Fruit fly (Drosophila melanogaster) whole organism, embryonic: Measurements from ENCODE around the gene Arc42.

ENCODE experiments used
- CG13287 ChIP-seq: fragments of 200-800 bp; sonication (Bioruptor generic); IDR thresholded peaks from 2 replicates; pipeline ENCODE4 v1.3.6; 2022; ENCODE audit warnings: missing biosample characterization, missing genetic modification characterization; ENCODE audit not compliant: partially characterized antibody
- CG2116 ChIP-seq: fragments of 200-800 bp; sonication (Bioruptor generic); optimal IDR thresholded peaks from 3 replicates; lab custom pipeline; 2018; ENCODE audit warnings: missing biosample characterization, mild to moderate bottlenecking, missing genetic modification characterization
- CG31365 ChIP-seq: fragments of 200-800 bp; sonication (Bioruptor generic); optimal IDR thresholded peaks from 2 replicates; lab custom pipeline; 2018; ENCODE audit warnings: missing biosample characterization, mild to moderate bottlenecking, missing genetic modification characterization
- Neu2 ChIP-seq: fragments of 200-800 bp; sonication (Bioruptor generic); optimal IDR thresholded peaks from 3 replicates; lab custom pipeline; 2016; ENCODE audit warnings: missing biosample characterization, missing genetic modification characterization, borderline replicate concordance
- Oli ChIP-seq: fragments of 200-800 bp; sonication (Bioruptor generic); optimal IDR thresholded peaks from 2 replicates; lab custom pipeline; 2018; ENCODE audit warnings: missing biosample characterization, mild to moderate bottlenecking, missing genetic modification characterization, moderate library complexity
- Sin3A ChIP-seq: fragments of >200 bp; optimal IDR thresholded peaks from 2 replicates; lab custom pipeline; 2018
- btn ChIP-seq: fragments of 200-800 bp; sonication (Bioruptor generic); optimal IDR thresholded peaks from 2 replicates; lab custom pipeline; 2016; ENCODE audit warnings: missing biosample characterization, missing genetic modification characterization
- cad ChIP-seq: fragments of >200 bp; optimal IDR thresholded peaks from 2 replicates; lab custom pipeline; 2017; ENCODE audit warnings: missing biosample characterization, missing genetic modification characterization
- da ChIP-seq: fragments of 200-800 bp; sonication (Bioruptor generic); optimal IDR thresholded peaks from 2 replicates; lab custom pipeline; 2016; ENCODE audit warnings: missing biosample characterization, missing genetic modification characterization
- eyg ChIP-seq: fragments of 200-800 bp; sonication (Bioruptor generic); optimal IDR thresholded peaks from 3 replicates; lab custom pipeline; 2016; ENCODE audit warnings: missing biosample characterization, missing genetic modification characterization
- psq ChIP-seq: fragments of 200-800 bp; sonication (Bioruptor generic); optimal IDR thresholded peaks from 2 replicates; lab custom pipeline; 2017; ENCODE audit warnings: missing biosample characterization, missing genetic modification characterization
- sim ChIP-seq: fragments of 200-800 bp; sonication (Bioruptor generic); IDR thresholded peaks from 2 replicates; pipeline ENCODE4 v1.3.6; 2022; ENCODE audit warnings: missing biosample characterization, missing genetic modification characterization

dm6 chr3R:19892046-19892445, 14.5 kb downstream of the Arc42 start:
- TF ChIP-seq Sin3A (lab: Kevin White, UChicago) (no peak), psq (GFP tag; lab: Kevin White, UChicago) (no peak), CG2116 (GFP tag; lab: Kevin White, UChicago) (no peak), Neu2 (GFP tag; lab: Kevin White, UChicago) (peak; percentile 31), eyg (GFP tag; lab: Kevin White, UChicago) (peak; percentile 39), da (GFP tag; lab: Kevin White, UChicago) (no peak), cad (GFP tag; lab: Kevin White, UChicago) (no peak), Oli (tag; lab: Kevin White, UChicago) (peak; percentile 77), btn (GFP tag; lab: Kevin White, UChicago) (peak; percentile 51), sim (no peak), CG31365 (tag; lab: Kevin White, UChicago) (peak; percentile 37), CG13287 (peak; percentile 14; the same call in 1 of the 2 replicates)
